Worm (Caenorhabditis elegans) whole organism, L4 larva: Measurements from ENCODE around the gene Y73F8A.35.

Experiments
- ceh-28 ChIP-seq: fragments of 150-350 bp; optimal IDR thresholded peaks from 2 replicates; lab custom pipeline; 2014; ENCODE audit warnings: missing biosample characterization, missing genetic modification reagents, missing genetic modification characterization
- dpl-1 ChIP-seq: fragments of 150-350 bp; optimal IDR thresholded peaks from 2 replicates; lab custom pipeline; 2014; ENCODE audit warnings: missing biosample characterization, missing genetic modification reagents, missing genetic modification characterization
- lin-1 ChIP-seq: fragments of 200-800 bp; sonication (Bioruptor generic); IDR thresholded peaks from 2 replicates; pipeline ENCODE4 v1.3.6; 2022; ENCODE audit warnings: missing genetic modification reagents, missing genetic modification characterization, missing compliant biosample characterization
- lin-15B ChIP-seq: fragments of 150-350 bp; sonication (generic microtip); optimal IDR thresholded peaks from 3 replicates; lab custom pipeline; 2014; ENCODE audit warnings: missing biosample characterization, missing genetic modification characterization
- nhr-10 ChIP-seq: fragments of 150-350 bp; optimal IDR thresholded peaks from 2 replicates; lab custom pipeline; 2014; ENCODE audit warnings: missing biosample characterization, missing genetic modification characterization

- TF ChIP-seq lin-1 (no peak), dpl-1 (GFP tag; lab: Kevin White, UChicago) (no peak), nhr-10 (tag; lab: Kevin White, UChicago) (no peak), lin-15B (no peak), ceh-28 (tag; lab: Kevin White, UChicago) (no peak)
These were observed 12.5 kb downstream of the Y73F8A.35 start for ce11 chrIV:15527282-15527681.
